Worm (Caenorhabditis elegans) whole organism, L1 larva: ENCODE results near the gene mpz-1.

Experiments used
- C04F5.9 ChIP-seq: sonication (generic microtip); optimal IDR thresholded peaks from 2 replicates; lab custom pipeline; 2016; ENCODE audit warnings: missing genetic modification characterization, missing compliant biosample characterization
- C16A3.4 ChIP-seq: fragments of 150-350 bp; optimal IDR thresholded peaks from 2 replicates; lab custom pipeline; 2014; ENCODE audit warnings: missing biosample characterization, missing genetic modification characterization
- Y116A8C.19 ChIP-seq: sonication (generic microtip); optimal IDR thresholded peaks from 2 replicates; lab custom pipeline; 2016; ENCODE audit warnings: missing compliant biosample characterization, missing genetic modification characterization, borderline replicate concordance
- ama-1 ChIP-seq: fragments of 150-350 bp; optimal IDR thresholded peaks from 2 replicates; lab custom pipeline; 2014
- ceh-82 ChIP-seq, 3 experiments: fragments of 150-350 bp in 1 of 3; sonication (generic microtip) in 2 of 3; optimal IDR thresholded peaks; 2 replicates each; lab custom pipeline; 2014 to 2017; ENCODE audit warnings: missing biosample characterization in 3 of 3, missing genetic modification characterization in 3 of 3
- dsc-1 ChIP-seq: sonication (generic microtip); optimal IDR thresholded peaks from 2 replicates; lab custom pipeline; 2016; ENCODE audit warnings: mild to moderate bottlenecking, missing genetic modification characterization, missing compliant biosample characterization
- efl-3 ChIP-seq: fragments of 200-800 bp; sonication (Bioruptor generic); optimal IDR thresholded peaks from 2 replicates; lab custom pipeline; 2018; ENCODE audit warnings: mild to moderate bottlenecking, missing genetic modification characterization, missing compliant biosample characterization
- egl-27 ChIP-seq, 2 experiments: fragments of 150-350 bp in 1 of 2; sonication (generic microtip); optimal IDR thresholded peaks; 3 replicates each; lab custom pipeline; 2017 to 2018; ENCODE audit warnings: missing biosample characterization in 2 of 2, missing genetic modification characterization in 2 of 2, missing genetic modification reagents in 2 of 2
- elt-3 ChIP-seq, 6 experiments: fragments of 150-350 bp in 1 of 6; sonication (generic microtip); optimal IDR thresholded peaks; 2 replicates each; lab custom pipeline; 2017 to 2018; ENCODE audit warnings: missing biosample characterization in 6 of 6, missing genetic modification characterization in 6 of 6, inconsistent platforms in 1 of 6
- ets-5 ChIP-seq: fragments of 200-800 bp; sonication (Bioruptor generic); IDR thresholded peaks from 2 replicates; pipeline ENCODE4 v1.3.6; 2022; ENCODE audit warnings: missing genetic modification characterization, missing compliant biosample characterization
- fkh-10 ChIP-seq: sonication (generic microtip); optimal IDR thresholded peaks from 2 replicates; lab custom pipeline; 2017; ENCODE audit warnings: missing biosample characterization, missing genetic modification reagents, missing genetic modification characterization
- fkh-4 ChIP-seq: sonication (generic microtip); optimal IDR thresholded peaks from 2 replicates; lab custom pipeline; 2016; ENCODE audit warnings: missing compliant biosample characterization, missing genetic modification characterization, borderline replicate concordance
- fkh-8 ChIP-seq: sonication (generic microtip); optimal IDR thresholded peaks from 2 replicates; lab custom pipeline; 2016; ENCODE audit warnings: mild to moderate bottlenecking, missing genetic modification characterization, missing compliant biosample characterization
- hlh-4 ChIP-seq: sonication (generic microtip); optimal IDR thresholded peaks from 2 replicates; lab custom pipeline; 2016; ENCODE audit warnings: mild to moderate bottlenecking, missing genetic modification characterization, missing compliant biosample characterization
- hpl-2 ChIP-seq: fragments of 150-350 bp; optimal IDR thresholded peaks from 2 replicates; lab custom pipeline; 2014; ENCODE audit warnings: missing biosample characterization, missing genetic modification reagents, missing genetic modification characterization
- isw-1 ChIP-seq: fragments of 200-800 bp; sonication (Bioruptor generic); IDR thresholded peaks from 2 replicates; pipeline ENCODE4 v1.3.6; 2022; ENCODE audit warnings: missing genetic modification characterization, missing compliant biosample characterization
- jun-1 ChIP-seq: fragments of 150-350 bp; optimal IDR thresholded peaks from 2 replicates; lab custom pipeline; 2014; ENCODE audit warnings: missing biosample characterization, missing genetic modification reagents, missing genetic modification characterization
- lin-13 ChIP-seq: fragments of 150-350 bp; optimal IDR thresholded peaks from 2 replicates; lab custom pipeline; 2014; ENCODE audit warnings: missing biosample characterization, missing genetic modification reagents, missing genetic modification characterization
- lin-39 ChIP-seq: fragments of 150-350 bp; optimal IDR thresholded peaks from 2 replicates; lab custom pipeline; 2014; ENCODE audit warnings: missing biosample characterization, missing genetic modification reagents, missing genetic modification characterization
- lir-3 ChIP-seq: sonication (generic microtip); optimal IDR thresholded peaks from 2 replicates; lab custom pipeline; 2016; ENCODE audit warnings: mild to moderate bottlenecking, missing genetic modification characterization, moderate library complexity, missing compliant biosample characterization; ENCODE audit not compliant: poor library complexity
- mep-1 ChIP-seq: fragments of 150-350 bp; optimal IDR thresholded peaks from 2 replicates; lab custom pipeline; 2014; ENCODE audit warnings: missing biosample characterization, missing genetic modification characterization
- nhr-19 ChIP-seq: fragments of 200-800 bp; sonication (Bioruptor generic); conservative IDR thresholded peaks from 2 replicates; pipeline ENCODE4 v1.3.6; 2022; ENCODE audit warnings: missing genetic modification characterization, missing compliant biosample characterization
- nhr-20 ChIP-seq: sonication (generic microtip); optimal IDR thresholded peaks from 2 replicates; lab custom pipeline; 2016; ENCODE audit warnings: mild to moderate bottlenecking, missing genetic modification characterization, missing compliant biosample characterization
- nhr-71 ChIP-seq: sonication (generic microtip); optimal IDR thresholded peaks from 2 replicates; lab custom pipeline; 2016; ENCODE audit warnings: mild to moderate bottlenecking, missing genetic modification characterization, moderate library complexity, missing compliant biosample characterization
- nhr-77 ChIP-seq: fragments of 150-350 bp; optimal IDR thresholded peaks from 2 replicates; lab custom pipeline; 2014; ENCODE audit warnings: missing biosample characterization, missing genetic modification characterization
- nhr-85 ChIP-seq: sonication (generic microtip); peaks from one replicate; lab custom pipeline; 2016; ENCODE audit warnings: missing genetic modification characterization, inconsistent platforms, missing compliant biosample characterization
- nhr-90 ChIP-seq: sonication (generic microtip); optimal IDR thresholded peaks from 2 replicates; lab custom pipeline; 2016; ENCODE audit warnings: mild to moderate bottlenecking, missing genetic modification characterization, missing compliant biosample characterization; ENCODE audit not compliant: poor library complexity
- rnt-1 ChIP-seq: sonication (generic microtip); optimal IDR thresholded peaks from 2 replicates; lab custom pipeline; 2016; ENCODE audit warnings: mild to moderate bottlenecking, missing genetic modification characterization, moderate library complexity, missing compliant biosample characterization
- snpc-4 ChIP-seq: fragments of 150-350 bp; optimal IDR thresholded peaks from 2 replicates; lab custom pipeline; 2014; ENCODE audit warnings: missing biosample characterization, missing genetic modification characterization
- sox-4 ChIP-seq: sonication (generic microtip); optimal IDR thresholded peaks from 2 replicates; lab custom pipeline; 2016; ENCODE audit warnings: missing genetic modification characterization, missing compliant biosample characterization
- swsn-7 ChIP-seq: sonication (generic microtip); optimal IDR thresholded peaks from 2 replicates; lab custom pipeline; 2016; ENCODE audit warnings: missing genetic modification characterization, missing compliant biosample characterization
- tbx-2 ChIP-seq: sonication (generic microtip); optimal IDR thresholded peaks from 2 replicates; lab custom pipeline; 2016; ENCODE audit warnings: missing genetic modification characterization, missing compliant biosample characterization
- tlp-1 ChIP-seq: fragments of 150-350 bp; optimal IDR thresholded peaks from 2 replicates; lab custom pipeline; 2014; ENCODE audit warnings: missing biosample characterization, missing genetic modification characterization
- unc-30 ChIP-seq: sonication (generic microtip); optimal IDR thresholded peaks from 2 replicates; lab custom pipeline; 2017; ENCODE audit warnings: missing biosample characterization, missing genetic modification characterization
- unc-86 ChIP-seq: sonication (generic microtip); optimal IDR thresholded peaks from 2 replicates; lab custom pipeline; 2016; ENCODE audit warnings: missing genetic modification characterization, missing compliant biosample characterization
- unc-98 ChIP-seq: fragments of 200-800 bp; sonication (Bioruptor generic); IDR thresholded peaks from 2 replicates; pipeline ENCODE4 v1.3.6; 2022; ENCODE audit warnings: missing genetic modification characterization, missing compliant biosample characterization
- vab-15 ChIP-seq: sonication (generic microtip); optimal IDR thresholded peaks from 2 replicates; lab custom pipeline; 2017; ENCODE audit warnings: missing genotype, mild to moderate bottlenecking, missing genetic modification characterization, missing compliant biosample characterization
- xbp-1 ChIP-seq: sonication (generic microtip); optimal IDR thresholded peaks from 2 replicates; lab custom pipeline; 2016; ENCODE audit warnings: missing genetic modification characterization, missing compliant biosample characterization

Gene mpz-1

ce11 chrII:10798429-10798893, 20.5 kb upstream of the mpz-1 start, which contains the start of gene npp-19 (continued):
- TF ChIP-seq xbp-1 (tag; lab: Kevin White, UChicago) (peak; percentile 72), nhr-20 (tag; lab: Kevin White, UChicago) (peak; percentile 69), Y116A8C.19 (tag; lab: Kevin White, UChicago) (no peak), lir-3 (tag; lab: Kevin White, UChicago) (peak; percentile 23), jun-1 (tag; lab: Kevin White, UChicago) (peak; percentile 30), nhr-77 (peak; percentile 56), unc-30 (tag; lab: Kevin White, UChicago) (no peak), vab-15 (tag; lab: Kevin White, UChicago) (no peak), ets-5 (no peak), lin-13 (GFP tag; lab: Kevin White, UChicago) (peak; percentile 63), isw-1 (GFP tag; lab: Robert Waterston, UW) (peak; percentile 53), elt-3 (tag; optimal IDR thresholded peaks at IDR 0.05; lab: Kevin White, UChicago) (peak in 2 of 6 experiments; percentile 68 to 70), nhr-71 (tag; lab: Kevin White, UChicago) (peak; percentile 76), rnt-1 (tag; lab: Kevin White, UChicago) (peak; percentile 81), C04F5.9 (peak; percentile 67), nhr-85 (tag; lab: Kevin White, UChicago) (peak; percentile 80), C16A3.4 (tag; lab: Kevin White, UChicago) (peak; percentile 62), hpl-2 (GFP tag; lab: Kevin White, UChicago) (peak; percentile 33), hlh-4 (no peak), unc-86 (tag; lab: Kevin White, UChicago) (peak; percentile 12), mep-1 (peak; percentile 84), ama-1 (peak; percentile 6), fkh-8 (tag; lab: Kevin White, UChicago) (no peak), swsn-7 (tag; lab: Kevin White, UChicago) (peak; percentile 70), snpc-4 (peak; percentile 61), lin-39 (tag; lab: Kevin White, UChicago) (peak; percentile 27), dsc-1 (tag; lab: Kevin White, UChicago) (peak; percentile 58), unc-98 (no peak), fkh-4 (tag; lab: Kevin White, UChicago) (no peak), ceh-82 (tag; optimal IDR thresholded peaks at IDR 0.05; lab: Kevin White, UChicago) (peak; percentile 64 to 83 (median 70)), tlp-1 (tag; lab: Kevin White, UChicago) (no peak), egl-27 (tag; optimal IDR thresholded peaks at IDR 0.05; lab: Kevin White, UChicago) (no peak)

DNA sequence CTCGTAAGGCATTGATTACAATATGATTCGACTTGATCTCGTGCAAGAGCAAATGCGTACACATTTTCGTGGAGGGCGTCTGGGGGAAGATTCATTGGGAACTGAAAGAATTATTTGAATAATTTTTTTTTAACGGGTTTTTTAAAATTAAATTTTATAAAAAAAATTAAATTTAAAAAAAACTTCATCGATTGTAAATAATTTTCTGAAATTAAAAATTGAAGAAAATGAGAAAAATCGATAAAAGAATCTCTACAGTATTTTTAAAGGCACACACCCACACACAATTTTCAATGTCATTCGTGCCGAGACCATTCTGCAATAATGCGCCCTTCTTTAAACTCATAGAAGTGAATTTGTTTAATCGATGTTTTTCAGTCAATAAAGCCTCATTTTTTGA, 18.3 kb upstream of the mpz-1 start, which contains the start of gene set-14:
set-14 (minus strand) TSS at position 101 of the 400 bp plus-strand sequence.
- TF ChIP-seq nhr-90 (tag; lab: Kevin White, UChicago) (no peak), nhr-19 (GFP tag; lab: Robert Waterston, UW) (no peak), sox-4 (tag; lab: Kevin White, UChicago) (no peak)

DNA sequence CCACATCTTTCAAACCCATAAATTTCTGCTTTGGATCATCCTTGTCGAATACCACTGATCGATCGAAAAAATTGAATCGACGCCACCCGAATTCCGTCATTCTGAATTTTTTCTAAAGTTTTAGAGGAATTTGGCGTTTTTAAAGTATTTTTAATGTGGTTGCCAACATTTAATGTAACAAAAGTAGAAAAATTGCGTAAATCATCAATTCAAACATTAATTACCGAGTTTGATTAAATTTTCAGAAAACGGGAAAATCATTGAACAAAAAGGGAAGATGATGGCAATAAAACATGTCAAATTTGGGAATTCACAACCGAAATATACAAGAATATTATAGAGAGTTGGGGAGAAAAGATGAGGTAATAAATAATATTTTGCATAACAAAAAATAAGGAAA, 15.5 kb upstream of the mpz-1 start, which contains the start of gene vps-11:
vps-11 (minus strand) TSS at position 101 of the 400 bp plus-strand sequence.
- no peak for TF ChIP-seq fkh-10
- no peak for TF ChIP-seq efl-3 (GFP tag; lab: Kevin White, UChicago)
- no peak for TF ChIP-seq sox-4 (tag; lab: Kevin White, UChicago)
- no peak for TF ChIP-seq lir-3 (tag; lab: Kevin White, UChicago)
- TF ChIP-seq tbx-2 (tag; lab: Kevin White, UChicago), result no peak
- no peak for TF ChIP-seq hpl-2 (GFP tag; lab: Kevin White, UChicago)
